Fruit fly (Drosophila melanogaster) whole organism, embryonic: ENCODE measurements around the gene Hr4.

Source experiments
- CG10366 ChIP-seq: fragments of 200-800 bp; sonication (Bioruptor generic); IDR thresholded peaks from 2 replicates; pipeline ENCODE4 v1.3.6; 2022; ENCODE audit warnings: missing biosample characterization, missing genetic modification characterization
- CG11723 ChIP-seq: fragments of 200-800 bp; sonication (Bioruptor generic); optimal IDR thresholded peaks from 2 replicates; lab custom pipeline; 2017; ENCODE audit warnings: missing biosample characterization, mild to moderate bottlenecking, missing genetic modification characterization
- CG12071 ChIP-seq: fragments of 200-800 bp; sonication (Bioruptor generic); optimal IDR thresholded peaks from 3 replicates; lab custom pipeline; 2018; ENCODE audit warnings: missing biosample characterization, mild to moderate bottlenecking, missing genetic modification characterization
- CG13894 ChIP-seq: fragments of 200-800 bp; sonication (Bioruptor generic); optimal IDR thresholded peaks from 3 replicates; lab custom pipeline; 2018; ENCODE audit warnings: missing biosample characterization, mild to moderate bottlenecking, missing genetic modification characterization, moderate library complexity
- CG14965 ChIP-seq: fragments of 200-800 bp; sonication (Bioruptor generic); optimal IDR thresholded peaks from 2 replicates; lab custom pipeline; 2016; ENCODE audit warnings: missing biosample characterization, missing genetic modification characterization, borderline replicate concordance
- CG15601 ChIP-seq: fragments of 200-800 bp; sonication (Bioruptor generic); optimal IDR thresholded peaks from 3 replicates; lab custom pipeline; 2019; ENCODE audit warnings: missing biosample characterization, mild to moderate bottlenecking, missing genetic modification characterization, moderate library complexity
- CG15696 ChIP-seq: fragments of 200-800 bp; sonication (Bioruptor generic); optimal IDR thresholded peaks from 2 replicates; lab custom pipeline; 2019; ENCODE audit warnings: missing biosample characterization, mild to moderate bottlenecking, missing genetic modification characterization, moderate library complexity
- CG17612 ChIP-seq: fragments of 200-800 bp; sonication (Bioruptor generic); IDR thresholded peaks from 2 replicates; pipeline ENCODE4 v1.3.6; 2022; ENCODE audit warnings: missing biosample characterization, missing genetic modification characterization
- CG31224 ChIP-seq: fragments of 200-800 bp; sonication (Bioruptor generic); IDR thresholded peaks from 2 replicates; pipeline ENCODE4 v1.3.6; 2022; ENCODE audit warnings: missing biosample characterization, missing genetic modification characterization
- CG31388 ChIP-seq: fragments of 200-800 bp; sonication (Bioruptor generic); optimal IDR thresholded peaks from 2 replicates; lab custom pipeline; 2016; ENCODE audit warnings: missing biosample characterization, missing genetic modification characterization
- CG31441 ChIP-seq: fragments of 200-800 bp; sonication (Bioruptor generic); IDR thresholded peaks from 2 replicates; pipeline ENCODE4 v1.3.6; 2022; ENCODE audit warnings: missing biosample characterization, missing genetic modification characterization
- CG3726 ChIP-seq: fragments of 200-800 bp; sonication (Bioruptor generic); IDR thresholded peaks from 3 replicates; pipeline ENCODE4, ENCODE4 v1.3.6; 2022; ENCODE audit warnings: missing biosample characterization, missing genetic modification characterization
- CG3838 ChIP-seq: fragments of 200-800 bp; sonication (Bioruptor generic); optimal IDR thresholded peaks from 3 replicates; lab custom pipeline; 2016; ENCODE audit warnings: missing biosample characterization, missing genetic modification characterization
- CG43689 ChIP-seq: fragments of 200-800 bp; sonication (Bioruptor generic); IDR thresholded peaks from 2 replicates; pipeline ENCODE4 v1.3.6; 2022; ENCODE audit warnings: missing biosample characterization, missing genetic modification characterization
- CG6254 ChIP-seq: fragments of 200-800 bp; sonication (Bioruptor generic); optimal IDR thresholded peaks from 3 replicates; lab custom pipeline; 2017; ENCODE audit warnings: mild to moderate bottlenecking, missing biosample characterization, missing genetic modification reagents, missing genetic modification characterization
- CG7928 ChIP-seq: fragments of 200-800 bp; sonication (Bioruptor generic); optimal IDR thresholded peaks from 2 replicates; lab custom pipeline; 2017; ENCODE audit warnings: missing biosample characterization, mild to moderate bottlenecking, missing genetic modification characterization
- CG8765 ChIP-seq: fragments of 200-800 bp; sonication (Bioruptor generic); IDR thresholded peaks from 2 replicates; pipeline ENCODE4 v1.3.6; 2022; ENCODE audit warnings: missing biosample characterization, missing genetic modification characterization
- CG9437 ChIP-seq: fragments of 200-800 bp; sonication (Bioruptor generic); optimal IDR thresholded peaks from 2 replicates; lab custom pipeline; 2018; ENCODE audit warnings: missing biosample characterization, mild to moderate bottlenecking, missing genetic modification characterization
- CrebB ChIP-seq: fragments of 200-800 bp; sonication (Bioruptor generic); optimal IDR thresholded peaks from 3 replicates; lab custom pipeline; 2018; ENCODE audit warnings: missing biosample characterization, mild to moderate bottlenecking, missing genetic modification characterization
- Doc2 ChIP-seq: fragments of 200-800 bp; sonication (Bioruptor generic); IDR thresholded peaks from 2 replicates; pipeline ENCODE4 v1.3.6; 2022; ENCODE audit warnings: missing biosample characterization, missing genetic modification characterization
- Fer2 ChIP-seq: fragments of 200-800 bp; sonication (Bioruptor generic); optimal IDR thresholded peaks from 2 replicates; lab custom pipeline; 2018; ENCODE audit warnings: missing biosample characterization, mild to moderate bottlenecking, missing genetic modification characterization, moderate library complexity
- Gsc ChIP-seq: fragments of 200-800 bp; sonication (Bioruptor generic); IDR thresholded peaks from 2 replicates; pipeline ENCODE4 v1.3.6; 2022; ENCODE audit warnings: missing biosample characterization, missing genetic modification characterization
- Hr51 ChIP-seq, 2 experiments: fragments of 200-800 bp; sonication (Bioruptor generic); optimal IDR thresholded peaks; 2 replicates in 1 of 2; 3 replicates in 1 of 2; lab custom pipeline; 2016 to 2018; ENCODE audit warnings: missing biosample characterization in 2 of 2, missing genetic modification characterization in 2 of 2, mild to moderate bottlenecking in 1 of 2, moderate library complexity in 1 of 2
- Mad ChIP-seq: fragments of 200-800 bp; sonication (Bioruptor generic); optimal IDR thresholded peaks from 2 replicates; lab custom pipeline; 2016; ENCODE audit warnings: missing biosample characterization, missing genetic modification characterization
- NFAT ChIP-seq: fragments of 200-800 bp; sonication (Bioruptor generic); IDR thresholded peaks from 2 replicates; pipeline ENCODE4 v1.3.6; 2022; ENCODE audit warnings: missing biosample characterization, missing genetic modification characterization
- Opbp ChIP-seq: fragments of 200-800 bp; sonication (Bioruptor generic); IDR thresholded peaks from 3 replicates; pipeline ENCODE4 v1.3.6; 2022; ENCODE audit warnings: missing biosample characterization, missing genetic modification characterization; ENCODE audit not compliant: partially characterized antibody
- Optix ChIP-seq: fragments of 200-800 bp; sonication (Bioruptor generic); IDR thresholded peaks from 3 replicates; pipeline ENCODE4 v1.3.6; 2022; ENCODE audit warnings: missing biosample characterization, missing genetic modification characterization
- Six4 ChIP-seq: fragments of 200-800 bp; sonication (Bioruptor generic); optimal IDR thresholded peaks from 2 replicates; lab custom pipeline; 2016; ENCODE audit warnings: missing biosample characterization, missing genetic modification characterization
- Xrp1 ChIP-seq: fragments of 200-800 bp; sonication (Bioruptor generic); IDR thresholded peaks from 2 replicates; pipeline ENCODE4 v1.3.6; 2022; ENCODE audit warnings: missing biosample characterization, missing genetic modification characterization
- ab ChIP-seq: fragments of 200-800 bp; sonication (Bioruptor generic); optimal IDR thresholded peaks from 2 replicates; lab custom pipeline; 2016; ENCODE audit warnings: missing biosample characterization, missing genetic modification characterization
- ac ChIP-seq: fragments of 200-800 bp; sonication (Bioruptor generic); optimal IDR thresholded peaks from 3 replicates; lab custom pipeline; 2017; ENCODE audit warnings: missing biosample characterization, mild to moderate bottlenecking, missing genetic modification characterization
- cato ChIP-seq: fragments of 200-800 bp; sonication (Bioruptor generic); optimal IDR thresholded peaks from 2 replicates; lab custom pipeline; 2016; ENCODE audit warnings: missing biosample characterization, missing genetic modification characterization, borderline replicate concordance
- ci ChIP-seq: fragments of 200-800 bp; sonication (Bioruptor generic); IDR thresholded peaks from 3 replicates; pipeline ENCODE4 v1.3.6; 2022; ENCODE audit warnings: missing biosample characterization, missing genetic modification characterization
- disco-r ChIP-seq: fragments of 200-800 bp; sonication (Bioruptor generic); optimal IDR thresholded peaks from 2 replicates; lab custom pipeline; 2016; ENCODE audit warnings: missing biosample characterization, missing genetic modification characterization
- dmrt99B ChIP-seq: fragments of 200-800 bp; sonication (Bioruptor generic); optimal IDR thresholded peaks from 2 replicates; lab custom pipeline; 2018; ENCODE audit warnings: missing biosample characterization, mild to moderate bottlenecking, missing genetic modification characterization, moderate library complexity
- fu2 ChIP-seq: fragments of 200-800 bp; sonication (Bioruptor generic); optimal IDR thresholded peaks from 2 replicates; lab custom pipeline; 2016; ENCODE audit warnings: missing biosample characterization, missing genetic modification characterization
- ham ChIP-seq: fragments of 200-800 bp; sonication (Bioruptor generic); IDR thresholded peaks from 2 replicates; pipeline ENCODE4 v1.3.6; 2022; ENCODE audit warnings: missing biosample characterization, missing genetic modification characterization
- hb ChIP-seq: fragments of 200-800 bp; sonication (Bioruptor generic); IDR thresholded peaks from 3 replicates; pipeline ENCODE4 v1.3.6; 2022; ENCODE audit warnings: missing biosample characterization, missing genetic modification characterization; ENCODE audit not compliant: partially characterized antibody
- hbn ChIP-seq: fragments of 200-800 bp; sonication (Bioruptor generic); IDR thresholded peaks from 2 replicates; pipeline ENCODE4 v1.3.6; 2022; ENCODE audit warnings: missing biosample characterization, missing genetic modification characterization; ENCODE audit not compliant: partially characterized antibody
- jumu ChIP-seq: fragments of 200-800 bp; sonication (Bioruptor generic); optimal IDR thresholded peaks from 3 replicates; lab custom pipeline; 2016; ENCODE audit warnings: missing biosample characterization, missing genetic modification characterization
- nom ChIP-seq: fragments of 200-800 bp; sonication (Bioruptor generic); optimal IDR thresholded peaks from 2 replicates; lab custom pipeline; 2017; ENCODE audit warnings: missing biosample characterization, missing genetic modification characterization, mild to moderate bottlenecking, moderate library complexity, missing genetic modification reagents
- pfk ChIP-seq: fragments of 200-800 bp; sonication (Bioruptor generic); optimal IDR thresholded peaks from 2 replicates; lab custom pipeline; 2018; ENCODE audit warnings: missing biosample characterization, mild to moderate bottlenecking, missing genetic modification characterization, moderate library complexity
- rib ChIP-seq: fragments of 200-800 bp; sonication (Bioruptor generic); IDR thresholded peaks from 2 replicates; pipeline ENCODE4 v1.3.6; 2022; ENCODE audit warnings: missing biosample characterization, missing genetic modification characterization
- slbo ChIP-seq: fragments of 200-800 bp; sonication (Bioruptor generic); IDR thresholded peaks from 2 replicates; pipeline ENCODE4 v1.3.6; 2022; ENCODE audit warnings: missing biosample characterization, missing genetic modification characterization
- ssp ChIP-seq: fragments of 200-800 bp; sonication (Bioruptor generic); IDR thresholded peaks from 2 replicates; pipeline ENCODE4 v1.3.6; 2022; ENCODE audit warnings: missing biosample characterization, missing genetic modification characterization
- stwl ChIP-seq: fragments of 200-800 bp; sonication (Bioruptor generic); optimal IDR thresholded peaks from 3 replicates; lab custom pipeline; 2018; ENCODE audit warnings: missing biosample characterization, mild to moderate bottlenecking, missing genetic modification characterization, moderate library complexity
- tgo ChIP-seq: fragments of 200-800 bp; sonication (Bioruptor generic); IDR thresholded peaks from 3 replicates; pipeline ENCODE4 v1.3.6; 2022; ENCODE audit warnings: missing biosample characterization, missing genetic modification characterization
- tna ChIP-seq: fragments of 200-800 bp; sonication (Bioruptor generic); IDR thresholded peaks from 2 replicates; pipeline ENCODE4 v1.3.6; 2022; ENCODE audit warnings: missing biosample characterization, missing genetic modification characterization; ENCODE audit not compliant: partially characterized antibody
- wor ChIP-seq: fragments of 200-800 bp; sonication (Bioruptor generic); IDR thresholded peaks from 2 replicates; pipeline ENCODE4 v1.3.6; 2022; ENCODE audit warnings: missing biosample characterization, missing genetic modification characterization

Hr4 gene

dm6 chrX:1947178-1947872 lies 5.6 kb downstream of the Hr4 start (continued):
- TF ChIP-seq CG3838 (GFP tag; lab: Kevin White, UChicago) (peak; percentile 85), jumu (GFP tag; lab: Kevin White, UChicago) (peak; percentile 96), CG8765 (GFP tag; lab: Robert Waterston, UW) (peak; percentile 94), Doc2 (no peak), CG15696 (tag; lab: Kevin White, UChicago) (peak; percentile 97), CG6254 (GFP tag; lab: Kevin White, UChicago) (peak; percentile 97), tgo (GFP tag; lab: Robert Waterston, UW) (peak; percentile 93), Six4 (peak; percentile 97), slbo (GFP tag; lab: Robert Waterston, UW) (peak; percentile 90), ac (peak; percentile 95), CrebB (peak; percentile 93), CG12071 (GFP tag; lab: Kevin White, UChicago) (peak; percentile 95), CG43689 (GFP tag; lab: Robert Waterston, UW) (peak; percentile 87), hb (no peak), rib (peak; percentile 73), dmrt99B (tag; lab: Kevin White, UChicago) (peak; percentile 97), CG17612 (GFP tag; lab: Robert Waterston, UW) (peak; percentile 68; the same call in 1 of the 2 replicates), CG10366 (GFP tag; lab: Robert Waterston, UW) (peak; percentile 95), ab (GFP tag; lab: Kevin White, UChicago) (peak; percentile 91), CG14965 (GFP tag; lab: Kevin White, UChicago) (peak; percentile 77), nom (GFP tag; lab: Kevin White, UChicago) (peak; percentile 91), Xrp1 (GFP tag; lab: Robert Waterston, UW) (peak; percentile 99), CG7928 (GFP tag; lab: Kevin White, UChicago) (peak; percentile 45), hbn (GFP tag; lab: Robert Waterston, UW) (no peak), CG31224 (peak; percentile 75), stwl (tag; lab: Kevin White, UChicago) (peak; percentile 82), pfk (no peak), CG13894 (peak; percentile 71), tna (GFP tag; lab: Robert Waterston, UW) (no peak), CG3726 (GFP tag; lab: Robert Waterston, UW) (peak; percentile 95), CG15601 (peak; percentile 98), Opbp (no peak), ci (GFP tag; lab: Robert Waterston, UW) (peak; percentile 99), wor (GFP tag; lab: Robert Waterston, UW) (peak; percentile 94), CG31388 (GFP tag; lab: Kevin White, UChicago) (peak; percentile 85), ham (GFP tag; lab: Robert Waterston, UW) (peak; percentile 63; the same call in 1 of the 2 replicates), disco-r (GFP tag; lab: Kevin White, UChicago) (peak; percentile 88), CG9437 (GFP tag; lab: Kevin White, UChicago) (peak; percentile 90), Mad (GFP tag; lab: Kevin White, UChicago) (peak; percentile 96), Gsc (peak; percentile 85), fu2 (peak; percentile 75), cato (GFP tag; lab: Kevin White, UChicago) (peak; percentile 90), CG31441 (peak; percentile 98), Hr51 (GFP tag; optimal IDR thresholded peaks at IDR 0.05; lab: Kevin White, UChicago) (peak; percentile 93 to 94), Optix (GFP tag; lab: Robert Waterston, UW) (peak; percentile 96), ssp (GFP tag; lab: Robert Waterston, UW) (peak; percentile 85), NFAT (GFP tag; lab: Robert Waterston, UW) (peak; percentile 86), CG11723 (GFP tag; lab: Kevin White, UChicago) (peak; percentile 95), Fer2 (tag; lab: Kevin White, UChicago) (peak; percentile 84)
